Worm (Caenorhabditis elegans) whole organism, young adult: ENCODE data around the gene ZK792.5.

Experiments
- aptf-3 ChIP-seq: fragments of 200-800 bp; sonication (Bioruptor generic); IDR thresholded peaks from 2 replicates; pipeline ENCODE4 v1.3.6; 2022; ENCODE audit warnings: missing genetic modification characterization, missing compliant biosample characterization
- cebp-1 ChIP-seq, 2 experiments: fragments of 200-800 bp in 1 of 2; sonication (Bioruptor generic) in 1 of 2; sonication (generic microtip) in 1 of 2; IDR thresholded peaks in 1 of 2; optimal IDR thresholded peaks in 1 of 2; 2 replicates each; pipeline versions ENCODE4 v1.3.6 to Lab custom; 2017 to 2022; ENCODE audit warnings: missing compliant biosample characterization in 2 of 2, missing genetic modification characterization in 2 of 2, mild to moderate bottlenecking in 1 of 2, missing genetic modification reagents in 1 of 2, moderate library complexity in 1 of 2
- die-1 ChIP-seq: sonication (generic microtip); optimal IDR thresholded peaks from 2 replicates; lab custom pipeline; 2016; ENCODE audit warnings: missing genotype, mild to moderate bottlenecking, missing genetic modification characterization, missing compliant biosample characterization
- egl-18 ChIP-seq: fragments of 200-800 bp; sonication (Bioruptor generic); IDR thresholded peaks from 2 replicates; pipeline ENCODE4 v1.3.6; 2022; ENCODE audit warnings: missing genetic modification reagents, missing genetic modification characterization, missing compliant biosample characterization
- ets-4 ChIP-seq: fragments of 200-800 bp; sonication (Bioruptor generic); optimal IDR thresholded peaks from 2 replicates; lab custom pipeline; 2018; ENCODE audit warnings: mild to moderate bottlenecking, missing genetic modification characterization, missing compliant biosample characterization
- lir-1 ChIP-seq: fragments of 200-800 bp; sonication (Bioruptor generic); conservative IDR thresholded peaks from 2 replicates; pipeline ENCODE4 v1.3.6; 2022; ENCODE audit warnings: missing genetic modification reagents, missing genetic modification characterization, missing compliant biosample characterization
- madf-8 ChIP-seq: fragments of 200-800 bp; sonication (Bioruptor generic); conservative IDR thresholded peaks from 2 replicates; pipeline ENCODE4 v1.3.6; 2022; ENCODE audit warnings: missing genetic modification reagents, missing genetic modification characterization, missing compliant biosample characterization
- rec-8 ChIP-seq, 2 experiments: sonication (generic microtip); optimal IDR thresholded peaks; 2 replicates each; lab custom pipeline; 2016; ENCODE audit warnings: mild to moderate bottlenecking in 2 of 2, missing genetic modification characterization in 2 of 2, missing genetic modification reagents in 2 of 2, missing genotype in 2 of 2, missing biosample characterization in 1 of 2, missing compliant biosample characterization in 1 of 2, moderate library complexity in 1 of 2
- somi-1 ChIP-seq: fragments of 200-800 bp; sonication (Bioruptor generic); optimal IDR thresholded peaks from 2 replicates; lab custom pipeline; 2018; ENCODE audit warnings: mild to moderate bottlenecking, missing genetic modification characterization, missing compliant biosample characterization
- ztf-6 ChIP-seq: fragments of 200-800 bp; sonication (Bioruptor generic); IDR thresholded peaks from 2 replicates; pipeline ENCODE4 v1.3.6; 2022; ENCODE audit warnings: missing genetic modification reagents, missing genetic modification characterization, missing compliant biosample characterization

DNA sequence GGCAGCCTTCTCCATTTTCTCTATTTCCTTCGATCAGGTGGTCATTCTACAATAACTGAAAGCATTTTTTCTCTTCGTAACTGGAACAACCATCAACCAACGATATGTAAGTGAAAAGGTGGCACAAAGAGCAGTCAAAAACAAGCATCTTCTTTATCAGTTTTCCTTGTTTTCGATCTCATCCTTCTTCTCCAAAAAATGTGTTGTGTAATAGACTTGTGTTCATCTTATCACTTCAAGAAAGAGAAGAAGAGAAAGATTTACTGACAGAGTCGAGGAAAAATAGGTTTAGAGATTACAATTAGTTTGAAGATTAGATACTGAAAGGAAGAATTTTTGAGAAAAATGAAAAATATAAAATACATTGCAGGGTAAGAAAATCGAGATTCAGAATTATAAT, 42.6 kb downstream of the ZK792.5 start:
- TF ChIP-seq rec-8 (tag; optimal IDR thresholded peaks at IDR 0.05; lab: Kevin White, UChicago) (no peak), egl-18 (GFP tag; lab: Robert Waterston, UW) (no peak), ets-4 (GFP tag; lab: Kevin White, UChicago) (no peak), die-1 (tag; lab: Kevin White, UChicago) (no peak), lir-1 (no peak), madf-8 (GFP tag; lab: Robert Waterston, UW) (no peak), somi-1 (GFP tag; lab: Kevin White, UChicago) (no peak), cebp-1 (GFP tag; IDR thresholded peaks at IDR 0.05; lab: Robert Waterston, UW) (no peak), cebp-1 (tag; optimal IDR thresholded peaks at IDR 0.05; lab: Kevin White, UChicago) (no peak), ztf-6 (GFP tag; lab: Robert Waterston, UW) (no peak), aptf-3 (no peak)
